Worm (Caenorhabditis elegans) whole organism, L3 larva: ENCODE measurements around the gene C13A10.1.

Experiments
- R02D3.7 ChIP-seq: fragments of 150-350 bp; optimal IDR thresholded peaks from 2 replicates; lab custom pipeline; 2014; ENCODE audit warnings: missing biosample characterization, missing genetic modification characterization
- ZK546.5 ChIP-seq: sonication (generic microtip); optimal IDR thresholded peaks from 2 replicates; lab custom pipeline; 2017; ENCODE audit warnings: missing biosample characterization, missing genetic modification characterization
- aly-2 ChIP-seq: fragments of 150-350 bp; optimal IDR thresholded peaks from 2 replicates; lab custom pipeline; 2014; ENCODE audit warnings: missing biosample characterization, missing genetic modification characterization
- ama-1 ChIP-seq: fragments of 150-350 bp; optimal IDR thresholded peaks from 2 replicates; lab custom pipeline; 2018
- ceh-16 ChIP-seq: sonication (generic microtip); optimal IDR thresholded peaks from 2 replicates; lab custom pipeline; 2017; ENCODE audit warnings: missing biosample characterization, missing genetic modification characterization
- ceh-28 ChIP-seq: fragments of 150-350 bp; optimal IDR thresholded peaks from 2 replicates; lab custom pipeline; 2014; ENCODE audit warnings: missing biosample characterization, missing genetic modification reagents, missing genetic modification characterization
- ceh-82 ChIP-seq: fragments of 150-350 bp; optimal IDR thresholded peaks from 2 replicates; lab custom pipeline; 2014; ENCODE audit warnings: missing biosample characterization, missing genetic modification characterization
- ceh-9 ChIP-seq: sonication (generic microtip); optimal IDR thresholded peaks from 2 replicates; lab custom pipeline; 2018; ENCODE audit warnings: missing biosample characterization, missing genetic modification characterization
- daf-12 ChIP-seq: fragments of 150-350 bp; optimal IDR thresholded peaks from 2 replicates; lab custom pipeline; 2014; ENCODE audit warnings: missing biosample characterization, missing genetic modification reagents, missing genetic modification characterization
- egl-27 ChIP-seq: sonication (generic microtip); optimal IDR thresholded peaks from 4 replicates; lab custom pipeline; 2017; ENCODE audit warnings: missing biosample characterization, missing genetic modification reagents, missing genetic modification characterization
- egl-5 ChIP-seq: fragments of 150-350 bp; optimal IDR thresholded peaks from 2 replicates; lab custom pipeline; 2017; ENCODE audit warnings: missing biosample characterization, missing genetic modification reagents, missing genetic modification characterization, inconsistent platforms
- elt-1 ChIP-seq: fragments of 150-350 bp; optimal IDR thresholded peaks from 2 replicates; lab custom pipeline; 2014; ENCODE audit warnings: missing biosample characterization, missing genetic modification characterization
- elt-2 ChIP-seq: sonication (generic microtip); optimal IDR thresholded peaks from 2 replicates; lab custom pipeline; 2016; ENCODE audit warnings: missing genetic modification reagents, mild to moderate bottlenecking, missing genetic modification characterization, missing compliant biosample characterization
- elt-3 ChIP-seq, 3 experiments: fragments of 150-350 bp in 1 of 3; sonication (generic microtip) in 2 of 3; optimal IDR thresholded peaks; 2 replicates in 2 of 3; 4 replicates in 1 of 3; lab custom pipeline; 2014 to 2017; ENCODE audit warnings: missing biosample characterization in 3 of 3, missing genetic modification characterization in 3 of 3
- eor-1 ChIP-seq, 2 experiments: fragments of 150-350 bp; optimal IDR thresholded peaks; 2 replicates each; lab custom pipeline; 2014 to 2018; ENCODE audit warnings: missing biosample characterization in 2 of 2, missing genetic modification characterization in 2 of 2
- fkh-2 ChIP-seq: fragments of 150-350 bp; optimal IDR thresholded peaks from 2 replicates; lab custom pipeline; 2014; ENCODE audit warnings: missing biosample characterization, missing genetic modification reagents, missing genetic modification characterization
- fos-1 ChIP-seq: fragments of 150-350 bp; optimal IDR thresholded peaks from 2 replicates; lab custom pipeline; 2014; ENCODE audit warnings: missing biosample characterization, missing genetic modification characterization
- hmg-11 ChIP-seq: sonication (generic microtip); optimal IDR thresholded peaks from 2 replicates; lab custom pipeline; 2016; ENCODE audit warnings: missing genetic modification characterization, missing compliant biosample characterization
- jun-1 ChIP-seq: fragments of 150-350 bp; optimal IDR thresholded peaks from 2 replicates; lab custom pipeline; 2014; ENCODE audit warnings: missing biosample characterization, missing genetic modification reagents, missing genetic modification characterization
- lin-15B ChIP-seq: fragments of 150-350 bp; optimal IDR thresholded peaks from 2 replicates; lab custom pipeline; 2014; ENCODE audit warnings: missing biosample characterization, missing genetic modification characterization
- lin-39 ChIP-seq: fragments of 150-350 bp; optimal IDR thresholded peaks from 2 replicates; lab custom pipeline; 2018; ENCODE audit warnings: missing biosample characterization, missing genetic modification reagents, missing genetic modification characterization
- lsy-12 ChIP-seq: sonication (generic microtip); optimal IDR thresholded peaks from 2 replicates; lab custom pipeline; 2016; ENCODE audit warnings: mild to moderate bottlenecking, missing genetic modification characterization, missing compliant biosample characterization
- mdl-1 ChIP-seq: fragments of 150-350 bp; optimal IDR thresholded peaks from 2 replicates; lab custom pipeline; 2014; ENCODE audit warnings: missing biosample characterization, missing genetic modification characterization
- nfya-1 ChIP-seq: sonication (generic microtip); optimal IDR thresholded peaks from 2 replicates; lab custom pipeline; 2017; ENCODE audit warnings: missing genetic modification characterization, mild to moderate bottlenecking, missing compliant biosample characterization, antibody characterized with exemption, moderate library complexity; ENCODE audit not compliant: insufficient read depth
- nhr-11 ChIP-seq: fragments of 150-350 bp; optimal IDR thresholded peaks from 2 replicates; lab custom pipeline; 2014; ENCODE audit warnings: missing biosample characterization, missing genetic modification characterization
- nhr-23 ChIP-seq: fragments of 150-350 bp; optimal IDR thresholded peaks from 2 replicates; lab custom pipeline; 2014; ENCODE audit warnings: missing biosample characterization, missing genetic modification reagents, missing genetic modification characterization
- nhr-237 ChIP-seq: fragments of 150-350 bp; optimal IDR thresholded peaks from 2 replicates; lab custom pipeline; 2014; ENCODE audit warnings: missing biosample characterization, missing genetic modification characterization
- nhr-25 ChIP-seq: sonication (generic microtip); optimal IDR thresholded peaks from 2 replicates; lab custom pipeline; 2017; ENCODE audit warnings: missing biosample characterization, missing genetic modification characterization
- nhr-28 ChIP-seq: fragments of 150-350 bp; optimal IDR thresholded peaks from 2 replicates; lab custom pipeline; 2014; ENCODE audit warnings: missing biosample characterization, missing genetic modification characterization
- nhr-43 ChIP-seq: sonication (generic microtip); optimal IDR thresholded peaks from 2 replicates; lab custom pipeline; 2016; ENCODE audit warnings: mild to moderate bottlenecking, missing genetic modification characterization, missing compliant biosample characterization; ENCODE audit not compliant: poor library complexity, severe bottlenecking
- nhr-67 ChIP-seq: fragments of 150-350 bp; optimal IDR thresholded peaks from 2 replicates; lab custom pipeline; 2014; ENCODE audit warnings: missing biosample characterization, missing genetic modification characterization
- nhr-76 ChIP-seq: fragments of 150-350 bp; sonication (generic microtip); optimal IDR thresholded peaks from 5 replicates; lab custom pipeline; 2014; ENCODE audit warnings: missing biosample characterization, missing genetic modification characterization
- nhr-77 ChIP-seq: fragments of 150-350 bp; optimal IDR thresholded peaks from 2 replicates; lab custom pipeline; 2014; ENCODE audit warnings: missing biosample characterization, missing genetic modification characterization
- pha-4 ChIP-seq: fragments of 150-350 bp; optimal IDR thresholded peaks from 2 replicates; lab custom pipeline; 2014; ENCODE audit warnings: missing biosample characterization, missing genetic modification reagents, missing genetic modification characterization
- pqm-1 ChIP-seq: fragments of 150-350 bp; optimal IDR thresholded peaks from 2 replicates; lab custom pipeline; 2017; ENCODE audit warnings: missing biosample characterization, missing genetic modification characterization, inconsistent platforms
- sea-2 ChIP-seq: fragments of 150-350 bp; sonication (generic microtip); optimal IDR thresholded peaks from 4 replicates; lab custom pipeline; 2014; ENCODE audit warnings: missing biosample characterization, missing genetic modification reagents, missing genetic modification characterization
- skn-1 ChIP-seq: fragments of 150-350 bp; optimal IDR thresholded peaks from 2 replicates; lab custom pipeline; 2014; ENCODE audit warnings: missing biosample characterization, missing genetic modification characterization
- snpc-4 ChIP-seq: fragments of 150-350 bp; optimal IDR thresholded peaks from 2 replicates; lab custom pipeline; 2014; ENCODE audit warnings: missing biosample characterization, missing genetic modification characterization
- tbx-2 ChIP-seq: sonication (generic microtip); optimal IDR thresholded peaks from 2 replicates; lab custom pipeline; 2016; ENCODE audit warnings: mild to moderate bottlenecking, missing genetic modification characterization, missing compliant biosample characterization
- unc-39 ChIP-seq: sonication (generic microtip); optimal IDR thresholded peaks from 4 replicates; lab custom pipeline; 2017; ENCODE audit warnings: missing biosample characterization, missing genetic modification characterization
- unc-62 ChIP-seq: fragments of 150-350 bp; sonication (generic microtip); optimal IDR thresholded peaks from 4 replicates; lab custom pipeline; 2014; ENCODE audit warnings: missing biosample characterization, missing genetic modification reagents, missing genetic modification characterization
- zag-1 ChIP-seq: fragments of 150-350 bp; optimal IDR thresholded peaks from 2 replicates; lab custom pipeline; 2014; ENCODE audit warnings: missing biosample characterization, missing genetic modification characterization
- ztf-11 ChIP-seq: fragments of 150-350 bp; optimal IDR thresholded peaks from 2 replicates; lab custom pipeline; 2014; ENCODE audit warnings: missing biosample characterization, missing genetic modification characterization
- ztf-4 ChIP-seq: fragments of 150-350 bp; optimal IDR thresholded peaks from 2 replicates; lab custom pipeline; 2014; ENCODE audit warnings: missing biosample characterization, missing genetic modification characterization

The C13A10.1 gene

DNA sequence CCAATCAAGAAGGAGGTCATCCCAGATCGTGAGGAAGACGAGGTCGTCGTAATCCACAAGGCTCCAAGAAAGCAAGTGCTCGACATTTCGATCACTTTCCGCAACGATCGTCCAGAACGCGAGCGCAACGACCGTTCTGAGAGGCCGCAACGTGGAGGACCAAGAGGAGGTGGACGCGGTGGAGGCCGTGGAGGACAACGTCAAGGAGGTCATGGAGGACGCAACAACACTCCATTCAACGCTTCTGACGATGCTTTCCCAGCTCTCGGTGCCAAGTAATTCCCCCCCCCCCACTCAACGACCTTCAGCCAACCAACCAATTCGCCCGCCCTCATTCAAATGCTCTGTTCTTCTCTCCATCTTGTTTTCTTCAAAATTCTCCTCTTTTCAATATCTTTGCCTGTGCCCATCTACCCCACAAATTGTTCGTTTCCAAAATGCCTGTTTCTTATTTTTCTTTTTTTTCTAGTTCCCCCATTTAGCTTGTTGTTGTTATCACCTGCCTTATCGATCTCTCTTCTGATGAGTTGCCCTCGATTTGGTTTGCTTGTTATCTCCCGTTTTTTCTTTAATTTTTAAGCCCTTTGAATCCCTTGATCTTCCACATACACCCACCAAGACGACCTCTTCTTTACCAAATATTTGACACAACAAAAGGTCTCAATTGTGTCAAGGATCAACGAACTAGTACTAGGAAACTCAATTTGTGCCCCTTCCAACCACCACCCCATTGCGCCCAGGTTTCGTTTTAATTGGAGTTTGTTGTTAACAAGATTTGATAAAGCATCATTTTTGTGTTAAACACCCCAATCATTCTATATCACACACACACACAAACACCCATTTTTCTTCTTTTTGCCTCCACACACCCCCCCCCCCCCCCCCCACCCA, 32.9 kb downstream of the C13A10.1 start:
- TF ChIP-seq nhr-25 (no peak), elt-3 (tag; optimal IDR thresholded peaks at IDR 0.05; lab: Kevin White, UChicago) (no peak), R02D3.7 (no peak), ceh-16 (tag; lab: Kevin White, UChicago) (no peak), nfya-1 (tag; lab: Kevin White, UChicago) (no peak), nhr-237 (no peak), pqm-1 (no peak), nhr-11 (tag; lab: Kevin White, UChicago) (no peak), nhr-43 (tag; lab: Kevin White, UChicago) (no peak), ceh-28 (tag; lab: Kevin White, UChicago) (no peak), fkh-2 (tag; lab: Kevin White, UChicago) (no peak)

DNA sequence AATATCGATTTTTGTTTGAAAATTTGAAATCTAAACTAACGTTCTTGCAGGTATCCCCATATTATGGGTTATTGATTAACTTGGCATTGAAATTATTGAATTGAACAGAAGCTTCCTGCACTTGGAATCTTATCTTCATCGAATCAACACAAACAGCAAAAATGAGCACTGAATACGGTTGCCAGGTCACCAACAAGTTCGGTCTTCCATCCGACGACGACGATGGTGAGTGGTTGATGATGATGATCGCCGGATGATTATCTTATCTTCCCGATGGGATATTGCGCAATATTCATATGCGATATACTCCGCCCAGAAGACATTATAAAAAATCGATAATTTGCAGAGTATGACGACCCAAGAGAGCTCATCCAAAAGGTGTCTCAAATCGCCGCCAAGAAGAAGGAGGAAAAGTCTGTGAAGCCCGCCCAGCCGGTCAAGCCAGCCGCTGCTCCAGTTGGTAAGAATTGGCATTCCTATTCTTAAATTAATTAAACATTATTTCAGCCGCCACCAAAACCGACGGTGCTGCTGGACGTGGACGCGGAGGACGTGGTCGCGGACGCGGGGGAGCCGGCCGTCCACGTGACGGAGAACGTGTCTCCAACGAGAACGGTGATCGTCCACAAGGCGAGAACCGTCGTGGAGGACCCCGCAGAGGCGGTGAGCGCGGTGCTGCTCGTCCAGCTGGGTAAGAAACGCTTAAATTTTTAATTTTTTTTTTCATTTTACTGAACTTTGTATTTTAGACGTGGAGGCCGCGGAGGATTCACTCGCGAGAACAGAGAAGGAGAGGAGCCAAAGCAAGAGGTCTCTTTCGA, 34.3 kb downstream of the C13A10.1 start, which contains the start of gene vig-1:
Gene vig-1, plus strand, starts transcription at position 51 of the 821 bp plus-strand sequence.
- TF ChIP-seq pqm-1: no peak
- TF ChIP-seq ceh-16 (tag; lab: Kevin White, UChicago): no peak
- TF ChIP-seq mdl-1: no peak
- TF ChIP-seq unc-39 (tag; lab: Kevin White, UChicago): no peak
- no peak for TF ChIP-seq ceh-82
- TF ChIP-seq ceh-28 (tag; lab: Kevin White, UChicago): no peak
- TF ChIP-seq eor-1 (tag; optimal IDR thresholded peaks at IDR 0.05; lab: Kevin White, UChicago): no peak
- no peak for TF ChIP-seq fkh-2 (tag; lab: Kevin White, UChicago)

DNA sequence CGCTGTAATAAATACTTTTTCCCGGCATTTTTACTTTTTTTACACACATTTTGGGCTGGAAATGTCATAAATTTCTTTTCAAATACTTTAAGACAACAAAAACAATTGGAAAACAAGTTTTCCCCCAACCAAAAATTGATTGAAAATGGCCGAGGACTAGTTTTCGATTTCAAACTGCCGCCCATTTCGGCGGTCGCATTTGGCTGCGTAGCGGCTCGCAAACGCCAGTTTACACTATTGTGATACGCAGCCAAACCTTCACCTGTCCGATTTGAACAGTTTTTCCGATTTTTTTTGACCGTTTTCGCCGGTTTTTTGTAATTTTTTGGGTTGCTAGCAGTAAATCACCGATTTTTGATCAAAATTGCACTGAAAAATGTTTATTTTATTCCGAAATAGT, 35.0 kb downstream of the C13A10.1 start:
- peak; percentile 86 for TF ChIP-seq egl-5
- peak; percentile 50 for TF ChIP-seq pqm-1
- TF ChIP-seq nhr-25: peak; percentile 99
- TF ChIP-seq ztf-4 (tag; lab: Kevin White, UChicago): peak; percentile 23
- TF ChIP-seq nhr-76 (tag; lab: Kevin White, UChicago): no peak
- peak; percentile 100 for TF ChIP-seq lsy-12 (tag; lab: Kevin White, UChicago)
- TF ChIP-seq fos-1 (tag; lab: Kevin White, UChicago): peak; percentile 85
- TF ChIP-seq tbx-2 (tag; lab: Kevin White, UChicago): peak; percentile 81
- TF ChIP-seq hmg-11 (tag; lab: Kevin White, UChicago): peak; percentile 61
- TF ChIP-seq R02D3.7: peak; percentile 89
- no peak for TF ChIP-seq unc-39 (tag; lab: Kevin White, UChicago)
- TF ChIP-seq ceh-9 (tag; lab: Kevin White, UChicago): no peak
- TF ChIP-seq sea-2: no peak
- TF ChIP-seq unc-62 (GFP tag; lab: Kevin White, UChicago): peak; percentile 78
- no peak for TF ChIP-seq daf-12 (tag; lab: Kevin White, UChicago)
- TF ChIP-seq nfya-1 (tag; lab: Kevin White, UChicago): peak; percentile 96
- peak; percentile 95 for TF ChIP-seq lin-39 (tag; lab: Kevin White, UChicago)
- TF ChIP-seq ama-1 (lab: Kevin White, UChicago): peak; percentile 85
- peak; percentile 13 for TF ChIP-seq nhr-28 (tag; lab: Kevin White, UChicago)
- peak; percentile 85 for TF ChIP-seq ceh-28 (tag; lab: Kevin White, UChicago)
- peak; percentile 94 for TF ChIP-seq nhr-43 (tag; lab: Kevin White, UChicago)
- TF ChIP-seq elt-3 (tag; optimal IDR thresholded peaks at IDR 0.05; lab: Kevin White, UChicago): peak in 2 of 3 experiments; percentile 32 to 93
- TF ChIP-seq snpc-4: peak; percentile 83
- TF ChIP-seq ZK546.5 (tag; lab: Kevin White, UChicago): peak; percentile 98
- TF ChIP-seq fkh-2 (tag; lab: Kevin White, UChicago): no peak
- peak; percentile 79 for TF ChIP-seq nhr-11 (tag; lab: Kevin White, UChicago)
- TF ChIP-seq elt-1: peak; percentile 91
- TF ChIP-seq ceh-16 (tag; lab: Kevin White, UChicago): peak; percentile 15
- peak; percentile 99 for TF ChIP-seq nhr-23 (tag; lab: Kevin White, UChicago)
- peak; percentile 83 for TF ChIP-seq ceh-82
- TF ChIP-seq elt-2 (tag; lab: Kevin White, UChicago): peak; percentile 91
- no peak for TF ChIP-seq nhr-237
- peak; percentile 97 for TF ChIP-seq lin-15B (tag; lab: Kevin White, UChicago)
- peak; percentile 66 for TF ChIP-seq egl-27 (tag; lab: Kevin White, UChicago)
- peak; percentile 80 for TF ChIP-seq aly-2
- TF ChIP-seq skn-1 (tag; lab: Kevin White, UChicago): peak; percentile 84
- TF ChIP-seq ztf-11 (tag; lab: Kevin White, UChicago): no peak
- peak; percentile 75 for TF ChIP-seq nhr-77
- TF ChIP-seq jun-1 (tag; lab: Kevin White, UChicago): peak; percentile 93
- peak; percentile 98 for TF ChIP-seq pha-4 (tag; lab: Kevin White, UChicago)
- TF ChIP-seq zag-1 (tag; lab: Kevin White, UChicago): no peak
- no peak for TF ChIP-seq nhr-67 (tag; lab: Kevin White, UChicago)
